Fruit fly (Drosophila melanogaster) whole organism, embryonic: Measurements from ENCODE around the gene AANATL3.
A peak's percentile ranks its signal among the peaks of the same experiment; 100 is the strongest.

ENCODE experiments used
- CG10654 ChIP-seq: fragments of 200-800 bp; sonication (Bioruptor generic); optimal IDR thresholded peaks from 2 replicates; lab custom pipeline; 2016; ENCODE audit warnings: missing biosample characterization, missing genetic modification characterization
- CG12299 ChIP-seq: fragments of 200-800 bp; sonication (Bioruptor generic); optimal IDR thresholded peaks from 2 replicates; lab custom pipeline; 2018; ENCODE audit warnings: missing biosample characterization, mild to moderate bottlenecking, missing genetic modification characterization
- CG14710 ChIP-seq: fragments of 200-800 bp; sonication (Bioruptor generic); optimal IDR thresholded peaks from 3 replicates; lab custom pipeline; 2019; ENCODE audit warnings: missing biosample characterization, mild to moderate bottlenecking, missing genetic modification characterization, moderate library complexity
- CG14860 ChIP-seq: fragments of 200-800 bp; sonication (Bioruptor generic); IDR thresholded peaks from 3 replicates; pipeline ENCODE4 v1.3.6; 2022; ENCODE audit warnings: missing biosample characterization, missing genetic modification characterization; ENCODE audit not compliant: partially characterized antibody
- CG17186 ChIP-seq: fragments of 200-800 bp; sonication (Bioruptor generic); optimal IDR thresholded peaks from 3 replicates; lab custom pipeline; 2017; ENCODE audit warnings: missing biosample characterization, missing genetic modification reagents, missing genetic modification characterization
- CG2678 ChIP-seq: fragments of 200-800 bp; sonication (Bioruptor generic); optimal IDR thresholded peaks from 3 replicates; lab custom pipeline; 2019; ENCODE audit warnings: missing biosample characterization, mild to moderate bottlenecking, missing genetic modification characterization, moderate library complexity
- CG30403 ChIP-seq: fragments of 200-800 bp; sonication (Bioruptor generic); optimal IDR thresholded peaks from 3 replicates; lab custom pipeline; 2016; ENCODE audit warnings: missing biosample characterization, missing genetic modification characterization
- CG30431 ChIP-seq: fragments of 200-800 bp; sonication (Bioruptor generic); optimal IDR thresholded peaks from 2 replicates; lab custom pipeline; 2017; ENCODE audit warnings: missing biosample characterization, missing genetic modification characterization
- CG3281 ChIP-seq: fragments of 200-800 bp; sonication (Bioruptor generic); optimal IDR thresholded peaks from 3 replicates; lab custom pipeline; 2017; ENCODE audit warnings: missing biosample characterization, mild to moderate bottlenecking, missing genetic modification characterization
- CG33557 ChIP-seq: fragments of 200-800 bp; sonication (Bioruptor generic); optimal IDR thresholded peaks from 2 replicates; lab custom pipeline; 2019; ENCODE audit warnings: missing biosample characterization, mild to moderate bottlenecking, missing genetic modification characterization, moderate library complexity
- CG3407 ChIP-seq: fragments of 200-800 bp; sonication (Bioruptor generic); optimal IDR thresholded peaks from 2 replicates; lab custom pipeline; 2018; ENCODE audit warnings: missing biosample characterization, mild to moderate bottlenecking, missing genetic modification characterization
- CG6254 ChIP-seq: fragments of 200-800 bp; sonication (Bioruptor generic); optimal IDR thresholded peaks from 3 replicates; lab custom pipeline; 2017; ENCODE audit warnings: mild to moderate bottlenecking, missing biosample characterization, missing genetic modification reagents, missing genetic modification characterization
- CG8944 ChIP-seq: fragments of 200-800 bp; sonication (Bioruptor generic); optimal IDR thresholded peaks from 3 replicates; lab custom pipeline; 2016; ENCODE audit warnings: missing biosample characterization, missing genetic modification characterization
- CG9797 ChIP-seq: fragments of 200-800 bp; sonication (Bioruptor generic); optimal IDR thresholded peaks from 3 replicates; lab custom pipeline; 2018; ENCODE audit warnings: missing biosample characterization, mild to moderate bottlenecking, missing genetic modification characterization
- CG9932 ChIP-seq: fragments of 200-800 bp; sonication (Bioruptor generic); IDR thresholded peaks from 2 replicates; pipeline ENCODE4 v1.3.6; 2022; ENCODE audit warnings: missing biosample characterization, missing genetic modification characterization
- Dip2 ChIP-seq: fragments of 200-800 bp; sonication (Bioruptor generic); IDR thresholded peaks from 2 replicates; pipeline ENCODE4 v1.3.6; 2022; ENCODE audit warnings: missing biosample characterization, missing genetic modification characterization
- Drgx ChIP-seq: fragments of 200-800 bp; sonication (Bioruptor generic); IDR thresholded peaks from 2 replicates; pipeline ENCODE4 v1.3.6; 2022; ENCODE audit warnings: missing biosample characterization, missing genetic modification characterization
- HHEX ChIP-seq: fragments of 200-800 bp; sonication (Bioruptor generic); optimal IDR thresholded peaks from 3 replicates; lab custom pipeline; 2017; ENCODE audit warnings: missing biosample characterization, mild to moderate bottlenecking, missing genetic modification characterization, missing genetic modification reagents
- HLH4C ChIP-seq: fragments of 200-800 bp; sonication (Bioruptor generic); IDR thresholded peaks from 3 replicates; pipeline ENCODE4 v1.3.6; 2022; ENCODE audit warnings: missing biosample characterization, missing genetic modification characterization; ENCODE audit not compliant: partially characterized antibody
- Hand ChIP-seq: fragments of 200-800 bp; sonication (Bioruptor generic); optimal IDR thresholded peaks from 2 replicates; lab custom pipeline; 2017; ENCODE audit warnings: mild to moderate bottlenecking, missing biosample characterization, missing genetic modification reagents, missing genetic modification characterization
- Hey ChIP-seq: fragments of 200-800 bp; sonication (Bioruptor generic); optimal IDR thresholded peaks from 3 replicates; lab custom pipeline; 2018; ENCODE audit warnings: missing biosample characterization, mild to moderate bottlenecking, missing genetic modification characterization
- Kr ChIP-seq: fragments of 200-800 bp; sonication (Bioruptor generic); optimal IDR thresholded peaks from 2 replicates; lab custom pipeline; 2017; ENCODE audit warnings: missing biosample characterization, mild to moderate bottlenecking, missing genetic modification characterization
- MESR4 ChIP-seq: fragments of 200-800 bp; sonication (Bioruptor generic); optimal IDR thresholded peaks from 2 replicates; lab custom pipeline; 2018; ENCODE audit warnings: missing biosample characterization, mild to moderate bottlenecking, missing genetic modification characterization, moderate library complexity
- NC2α ChIP-seq: fragments of 200-800 bp; sonication (Bioruptor generic); optimal IDR thresholded peaks from 2 replicates; lab custom pipeline; 2016; ENCODE audit warnings: missing biosample characterization, missing genetic modification characterization
- Nf-YA ChIP-seq: fragments of 200-800 bp; sonication (Bioruptor generic); IDR thresholded peaks from 2 replicates; pipeline ENCODE4 v1.3.6; 2022; ENCODE audit warnings: missing biosample characterization, missing genetic modification characterization
- NfI ChIP-seq: fragments of 200-800 bp; sonication (Bioruptor generic); optimal IDR thresholded peaks from 3 replicates; lab custom pipeline; 2018; ENCODE audit warnings: missing biosample characterization, mild to moderate bottlenecking, missing genetic modification characterization, moderate library complexity
- Sox102F ChIP-seq: fragments of 200-800 bp; sonication (Bioruptor generic); optimal IDR thresholded peaks from 2 replicates; lab custom pipeline; 2018; ENCODE audit warnings: missing biosample characterization, mild to moderate bottlenecking, missing genetic modification characterization, moderate library complexity
- Ssrp ChIP-seq: fragments of 200-800 bp; sonication (Bioruptor generic); optimal IDR thresholded peaks from 2 replicates; lab custom pipeline; 2018; ENCODE audit warnings: missing biosample characterization, mild to moderate bottlenecking, missing genetic modification characterization, moderate library complexity
- Usf ChIP-seq: fragments of 200-800 bp; sonication (Bioruptor generic); optimal IDR thresholded peaks from 2 replicates; lab custom pipeline; 2017; ENCODE audit warnings: missing genotype, missing biosample characterization, missing genetic modification characterization
- cato ChIP-seq: fragments of 200-800 bp; sonication (Bioruptor generic); optimal IDR thresholded peaks from 2 replicates; lab custom pipeline; 2016; ENCODE audit warnings: missing biosample characterization, missing genetic modification characterization, borderline replicate concordance
- ci ChIP-seq: fragments of 200-800 bp; sonication (Bioruptor generic); IDR thresholded peaks from 3 replicates; pipeline ENCODE4 v1.3.6; 2022; ENCODE audit warnings: missing biosample characterization, missing genetic modification characterization
- emc ChIP-seq: fragments of 200-800 bp; sonication (Bioruptor generic); optimal IDR thresholded peaks from 2 replicates; lab custom pipeline; 2016; ENCODE audit warnings: missing biosample characterization, missing genetic modification characterization
- exex ChIP-seq: fragments of 200-800 bp; sonication (Bioruptor generic); optimal IDR thresholded peaks from 4 replicates; lab custom pipeline; 2018; ENCODE audit warnings: missing biosample characterization, mild to moderate bottlenecking, missing genetic modification characterization, moderate library complexity
- nau ChIP-seq: fragments of 200-800 bp; sonication (Bioruptor generic); optimal IDR thresholded peaks from 3 replicates; lab custom pipeline; 2017; ENCODE audit warnings: missing biosample characterization, mild to moderate bottlenecking, missing genetic modification characterization, missing genetic modification reagents
- nerfin-2 ChIP-seq: fragments of 200-800 bp; sonication (Bioruptor generic); IDR thresholded peaks from 2 replicates; pipeline ENCODE4 v1.3.6; 2022; ENCODE audit warnings: missing biosample characterization, missing genetic modification characterization; ENCODE audit not compliant: partially characterized antibody
- pum ChIP-seq: fragments of 200-800 bp; sonication (Bioruptor generic); optimal IDR thresholded peaks from 2 replicates; lab custom pipeline; 2016; ENCODE audit warnings: missing biosample characterization, missing genetic modification characterization
- sd ChIP-seq: fragments of 200-800 bp; sonication (Bioruptor generic); optimal IDR thresholded peaks from 3 replicates; lab custom pipeline; 2018; ENCODE audit warnings: missing biosample characterization, mild to moderate bottlenecking, missing genetic modification characterization, moderate library complexity
- shn ChIP-seq: fragments of 200-800 bp; sonication (Bioruptor generic); optimal IDR thresholded peaks from 3 replicates; lab custom pipeline; 2016; ENCODE audit warnings: missing biosample characterization, missing genetic modification characterization
- slbo ChIP-seq: fragments of 200-800 bp; sonication (Bioruptor generic); IDR thresholded peaks from 2 replicates; pipeline ENCODE4 v1.3.6; 2022; ENCODE audit warnings: missing biosample characterization, missing genetic modification characterization
- ssp ChIP-seq: fragments of 200-800 bp; sonication (Bioruptor generic); IDR thresholded peaks from 2 replicates; pipeline ENCODE4 v1.3.6; 2022; ENCODE audit warnings: missing biosample characterization, missing genetic modification characterization
- tap ChIP-seq: fragments of 200-800 bp; optimal IDR thresholded peaks from 3 replicates; lab custom pipeline; 2019; ENCODE audit warnings: missing biosample characterization, mild to moderate bottlenecking, missing genetic modification characterization, moderate library complexity
- trem ChIP-seq: fragments of 200-800 bp; optimal IDR thresholded peaks from 3 replicates; lab custom pipeline; 2019; ENCODE audit warnings: missing biosample characterization, mild to moderate bottlenecking, missing genetic modification characterization, moderate library complexity
- zfh1 ChIP-seq: fragments of 200-800 bp; sonication (Bioruptor generic); IDR thresholded peaks from 3 replicates; pipeline ENCODE4 v1.3.6; 2022; ENCODE audit warnings: missing biosample characterization, missing genetic modification characterization

AANATL3 gene

dm6 chr2L:20075234-20075803 is 49.7 kb upstream of the AANATL3 start, which contains the start of the genes pr and neb (continued):
- TF ChIP-seq Dip2 (GFP tag; lab: Robert Waterston, UW) (no peak), CG8944 (GFP tag; lab: Kevin White, UChicago) (no peak), shn (GFP tag; lab: Kevin White, UChicago) (no peak), Hey (no peak), Hand (GFP tag; lab: Kevin White, UChicago) (peak; percentile 19), CG30403 (GFP tag; lab: Kevin White, UChicago) (peak; percentile 74), CG14710 (tag; lab: Kevin White, UChicago) (peak; percentile 69), nau (GFP tag; lab: Kevin White, UChicago) (no peak), nerfin-2 (peak; percentile 62), Sox102F (GFP tag; lab: Kevin White, UChicago) (peak; percentile 67), MESR4 (peak; percentile 49), NC2α (GFP tag; lab: Kevin White, UChicago) (no peak), CG2678 (tag; lab: Kevin White, UChicago) (peak; percentile 20), exex (tag; lab: Kevin White, UChicago) (peak; percentile 25), CG30431 (GFP tag; lab: Kevin White, UChicago) (peak; percentile 24), cato (GFP tag; lab: Kevin White, UChicago) (no peak), CG10654 (GFP tag; lab: Kevin White, UChicago) (peak; percentile 30), CG14860 (GFP tag; lab: Robert Waterston, UW) (no peak; the same call in 2 of the 3 replicates), ci (GFP tag; lab: Robert Waterston, UW) (peak; percentile 73), Kr (GFP tag; lab: Kevin White, UChicago) (no peak), CG9797 (GFP tag; lab: Kevin White, UChicago) (peak; percentile 34), CG3407 (peak; percentile 15), HLH4C (peak; percentile 64), CG12299 (peak; percentile 36), pum (GFP tag; lab: Kevin White, UChicago) (no peak), slbo (GFP tag; lab: Robert Waterston, UW) (peak; percentile 74), Ssrp (tag; lab: Kevin White, UChicago) (peak; percentile 37), Nf-YA (GFP tag; lab: Robert Waterston, UW) (no peak), CG17186 (GFP tag; lab: Kevin White, UChicago) (peak; percentile 28), CG3281 (GFP tag; lab: Kevin White, UChicago) (no peak), tap (no peak), trem (tag; lab: Kevin White, UChicago) (peak; percentile 25), emc (GFP tag; lab: Kevin White, UChicago) (peak; percentile 2), CG33557 (GFP tag; lab: Kevin White, UChicago) (peak; percentile 46), Usf (GFP tag; lab: Kevin White, UChicago) (no peak), NfI (GFP tag; lab: Kevin White, UChicago) (peak; percentile 52), HHEX (GFP tag; lab: Kevin White, UChicago) (no peak), CG6254 (GFP tag; lab: Kevin White, UChicago) (peak; percentile 33), Drgx (GFP tag; lab: Robert Waterston, UW) (no peak), ssp (GFP tag; lab: Robert Waterston, UW) (no peak; the same call in 1 of the 2 replicates), zfh1 (GFP tag; lab: Robert Waterston, UW) (peak; percentile 62), CG9932 (GFP tag; lab: Robert Waterston, UW) (peak; percentile 85), sd (no peak)
